Fruit fly (Drosophila melanogaster) whole organism, embryonic: Measurements from ENCODE around the gene a10.

Source experiments
- Ada2b ChIP-seq: fragments of 200-800 bp; sonication (Bioruptor generic); IDR thresholded peaks from 2 replicates; pipeline ENCODE4 v1.3.6; 2022; ENCODE audit warnings: missing biosample characterization, missing genetic modification characterization
- Bdp1 ChIP-seq: fragments of 200-800 bp; sonication (Bioruptor generic); optimal IDR thresholded peaks from 3 replicates; lab custom pipeline; 2016; ENCODE audit warnings: missing biosample characterization, missing genetic modification characterization
- BtbVII ChIP-seq: fragments of 200-800 bp; sonication (Bioruptor generic); optimal IDR thresholded peaks from 3 replicates; lab custom pipeline; 2017; ENCODE audit warnings: missing biosample characterization, mild to moderate bottlenecking, missing genetic modification characterization
- CG10543 ChIP-seq: fragments of 200-800 bp; sonication (Bioruptor generic); optimal IDR thresholded peaks from 3 replicates; lab custom pipeline; 2017; ENCODE audit warnings: missing biosample characterization, mild to moderate bottlenecking, missing genetic modification characterization, moderate library complexity
- CG10654 ChIP-seq: fragments of 200-800 bp; sonication (Bioruptor generic); optimal IDR thresholded peaks from 2 replicates; lab custom pipeline; 2016; ENCODE audit warnings: missing biosample characterization, missing genetic modification characterization
- CG11456 ChIP-seq: fragments of 200-800 bp; sonication (Bioruptor generic); IDR thresholded peaks from 3 replicates; pipeline ENCODE4 v1.3.6; 2022; ENCODE audit warnings: missing biosample characterization, missing genetic modification characterization
- CG13296 ChIP-seq: fragments of 200-800 bp; sonication (Bioruptor generic); optimal IDR thresholded peaks from 3 replicates; lab custom pipeline; 2018; ENCODE audit warnings: missing biosample characterization, mild to moderate bottlenecking, missing genetic modification characterization
- CG15479 ChIP-seq: fragments of 200-800 bp; sonication (Bioruptor generic); optimal IDR thresholded peaks from 3 replicates; lab custom pipeline; 2019; ENCODE audit warnings: missing biosample characterization, mild to moderate bottlenecking, missing genetic modification characterization, moderate library complexity
- CG17361 ChIP-seq: fragments of 200-800 bp; sonication (Bioruptor generic); IDR thresholded peaks from 3 replicates; pipeline ENCODE4 v1.3.6; 2022; ENCODE audit warnings: missing biosample characterization, missing genetic modification characterization
- CG2202 ChIP-seq: fragments of 200-800 bp; sonication (Bioruptor generic); optimal IDR thresholded peaks from 2 replicates; lab custom pipeline; 2018; ENCODE audit warnings: missing biosample characterization, mild to moderate bottlenecking, missing genetic modification characterization
- CG3847 ChIP-seq: fragments of 200-800 bp; sonication (Bioruptor generic); IDR thresholded peaks from 2 replicates; pipeline ENCODE4 v1.3.6; 2022; ENCODE audit warnings: missing biosample characterization, missing genetic modification characterization
- CG7372 ChIP-seq: fragments of 200-800 bp; sonication (Bioruptor generic); IDR thresholded peaks from 2 replicates; pipeline ENCODE4 v1.3.6; 2022; ENCODE audit warnings: missing biosample characterization, missing genetic modification characterization
- CG7928 ChIP-seq: fragments of 200-800 bp; sonication (Bioruptor generic); optimal IDR thresholded peaks from 2 replicates; lab custom pipeline; 2017; ENCODE audit warnings: missing biosample characterization, mild to moderate bottlenecking, missing genetic modification characterization
- CG7987 ChIP-seq: fragments of 200-800 bp; sonication (Bioruptor generic); optimal IDR thresholded peaks from 2 replicates; lab custom pipeline; 2018; ENCODE audit warnings: missing biosample characterization, mild to moderate bottlenecking, missing genetic modification characterization, moderate library complexity
- CG9932 ChIP-seq: fragments of 200-800 bp; sonication (Bioruptor generic); IDR thresholded peaks from 2 replicates; pipeline ENCODE4 v1.3.6; 2022; ENCODE audit warnings: missing biosample characterization, missing genetic modification characterization
- Chrac-16 ChIP-seq: fragments of 200-800 bp; sonication (Bioruptor generic); optimal IDR thresholded peaks from 3 replicates; lab custom pipeline; 2016; ENCODE audit warnings: missing biosample characterization, missing genetic modification characterization
- Dbx ChIP-seq: fragments of 200-800 bp; sonication (Bioruptor generic); IDR thresholded peaks from 3 replicates; pipeline ENCODE4 v1.3.6; 2022; ENCODE audit warnings: missing biosample characterization, missing genetic modification characterization
- Drgx ChIP-seq: fragments of 200-800 bp; sonication (Bioruptor generic); IDR thresholded peaks from 2 replicates; pipeline ENCODE4 v1.3.6; 2022; ENCODE audit warnings: missing biosample characterization, missing genetic modification characterization
- Hr78 ChIP-seq, 2 experiments: fragments of 200-800 bp in 1 of 2; fragments of >200 bp in 1 of 2; sonication (Bioruptor generic) in 1 of 2; optimal IDR thresholded peaks; 2 replicates each; lab custom pipeline; 2017 to 2019; ENCODE audit warnings: missing biosample characterization in 2 of 2, missing genetic modification characterization in 2 of 2, mild to moderate bottlenecking in 1 of 2, moderate library complexity in 1 of 2
- Med ChIP-seq: fragments of 200-800 bp; sonication (Bioruptor generic); peaks from one replicate; lab custom pipeline; 2016; ENCODE audit warnings: missing biosample characterization, missing genetic modification characterization, mild to moderate bottlenecking, inconsistent platforms, moderate library complexity
- Pdp1 ChIP-seq, 2 experiments: fragments of 200-800 bp; sonication (Bioruptor generic); optimal IDR thresholded peaks; 3 replicates each; lab custom pipeline; 2016; ENCODE audit warnings: missing biosample characterization in 2 of 2, missing genetic modification characterization in 2 of 2, mild to moderate bottlenecking in 1 of 2, moderate library complexity in 1 of 2
- Ptx1 ChIP-seq: fragments of 200-800 bp; sonication (Bioruptor generic); IDR thresholded peaks from 2 replicates; pipeline ENCODE4 v1.3.6; 2022; ENCODE audit warnings: missing biosample characterization, missing genetic modification characterization
- Rfx ChIP-seq: fragments of 200-800 bp; sonication (Bioruptor generic); IDR thresholded peaks from 2 replicates; pipeline ENCODE4 v1.3.6; 2022; ENCODE audit warnings: missing biosample characterization, missing genetic modification characterization
- Stat92E ChIP-seq, 3 experiments: fragments of >200 bp in 2 of 3; fragments of 200-800 bp in 1 of 3; sonication (Bioruptor generic) in 1 of 3; optimal IDR thresholded peaks; 2 replicates each; lab custom pipeline; 2017 to 2019; ENCODE audit warnings: missing biosample characterization in 3 of 3, missing genetic modification characterization in 3 of 3, mild to moderate bottlenecking in 1 of 3, moderate library complexity in 1 of 3
- al ChIP-seq: fragments of 200-800 bp; sonication (Bioruptor generic); IDR thresholded peaks from 2 replicates; pipeline ENCODE4 v1.3.6; 2022; ENCODE audit warnings: missing biosample characterization, missing genetic modification characterization
- cas ChIP-seq: fragments of 200-800 bp; sonication (Bioruptor generic); IDR thresholded peaks from 2 replicates; pipeline ENCODE4 v1.3.6; 2022; ENCODE audit warnings: missing biosample characterization, missing genetic modification characterization
- cwo ChIP-seq: fragments of 200-800 bp; sonication (Bioruptor generic); optimal IDR thresholded peaks from 3 replicates; lab custom pipeline; 2017; ENCODE audit warnings: missing biosample characterization, missing genetic modification characterization, mild to moderate bottlenecking, moderate library complexity, missing genetic modification reagents
- dysf ChIP-seq: fragments of 200-800 bp; sonication (Bioruptor generic); IDR thresholded peaks from 3 replicates; pipeline ENCODE4 v1.3.6; 2022; ENCODE audit warnings: missing biosample characterization, missing genetic modification characterization
- emc ChIP-seq: fragments of 200-800 bp; sonication (Bioruptor generic); optimal IDR thresholded peaks from 2 replicates; lab custom pipeline; 2016; ENCODE audit warnings: missing biosample characterization, missing genetic modification characterization
- gt ChIP-seq: fragments of 200-800 bp; sonication (Bioruptor generic); IDR thresholded peaks from 2 replicates; pipeline ENCODE4 v1.3.6; 2022; ENCODE audit warnings: missing biosample characterization, missing genetic modification characterization
- ken ChIP-seq: fragments of 200-800 bp; sonication (Bioruptor generic); IDR thresholded peaks from 3 replicates; pipeline ENCODE4 v1.3.6; 2022; ENCODE audit warnings: missing biosample characterization, missing genetic modification characterization
- knrl ChIP-seq: fragments of 200-800 bp; sonication (Bioruptor generic); IDR thresholded peaks from 3 replicates; pipeline ENCODE4 v1.3.6; 2022; ENCODE audit warnings: missing biosample characterization, missing genetic modification characterization; ENCODE audit not compliant: partially characterized antibody
- lab ChIP-seq: fragments of 200-800 bp; sonication (Bioruptor generic); optimal IDR thresholded peaks from 3 replicates; lab custom pipeline; 2017; ENCODE audit warnings: missing biosample characterization, missing genetic modification characterization, mild to moderate bottlenecking, moderate library complexity, missing genetic modification reagents
- lmd ChIP-seq: fragments of 200-800 bp; sonication (Bioruptor generic); IDR thresholded peaks from 2 replicates; pipeline ENCODE4 v1.3.6; 2022; ENCODE audit warnings: missing biosample characterization, missing genetic modification characterization
- mirr ChIP-seq: fragments of 200-800 bp; sonication (Bioruptor generic); optimal IDR thresholded peaks from 3 replicates; lab custom pipeline; 2018; ENCODE audit warnings: missing biosample characterization, mild to moderate bottlenecking, missing genetic modification characterization
- prd ChIP-seq, 3 experiments: fragments of >200 bp in 2 of 3; fragments of 200-800 bp in 1 of 3; sonication (Bioruptor generic) in 1 of 3; optimal IDR thresholded peaks in 2 of 3; IDR thresholded peaks in 1 of 3; 2 replicates in 2 of 3; 3 replicates in 1 of 3; pipeline versions ENCODE4 v1.3.6 to Lab custom; 2017 to 2022; ENCODE audit warnings: missing biosample characterization in 1 of 3, missing genetic modification characterization in 1 of 3
- row ChIP-seq: fragments of 200-800 bp; sonication (Bioruptor generic); IDR thresholded peaks from 3 replicates; pipeline ENCODE4 v1.3.6; 2022; ENCODE audit warnings: missing biosample characterization, missing genetic modification characterization
- salm ChIP-seq: fragments of 200-800 bp; sonication (Bioruptor generic); optimal IDR thresholded peaks from 2 replicates; lab custom pipeline; 2018; ENCODE audit warnings: missing biosample characterization, mild to moderate bottlenecking, missing genetic modification characterization
- schlank ChIP-seq: fragments of 200-800 bp; sonication (Bioruptor generic); optimal IDR thresholded peaks from 2 replicates; lab custom pipeline; 2018; ENCODE audit warnings: missing biosample characterization, mild to moderate bottlenecking, missing genetic modification characterization
- sens ChIP-seq: fragments of 200-800 bp; sonication (Bioruptor generic); peaks from one replicate; lab custom pipeline; 2016; ENCODE audit warnings: missing biosample characterization, missing genetic modification characterization
- so ChIP-seq: fragments of 200-800 bp; sonication (Bioruptor generic); IDR thresholded peaks from 3 replicates; pipeline ENCODE4 v1.3.6; 2022; ENCODE audit warnings: missing biosample characterization, missing genetic modification characterization
- sob ChIP-seq: fragments of 200-800 bp; sonication (Bioruptor generic); IDR thresholded peaks from 2 replicates; pipeline ENCODE4 v1.3.6; 2022; ENCODE audit warnings: missing biosample characterization, missing genetic modification characterization
- ssp ChIP-seq: fragments of 200-800 bp; sonication (Bioruptor generic); IDR thresholded peaks from 2 replicates; pipeline ENCODE4 v1.3.6; 2022; ENCODE audit warnings: missing biosample characterization, missing genetic modification characterization
- stc ChIP-seq: fragments of 200-800 bp; sonication (Bioruptor generic); IDR thresholded peaks from 2 replicates; pipeline ENCODE4 v1.3.6; 2022; ENCODE audit warnings: missing biosample characterization, missing genetic modification characterization
- sug ChIP-seq: fragments of 200-800 bp; optimal IDR thresholded peaks from 2 replicates; lab custom pipeline; 2019; ENCODE audit warnings: missing biosample characterization, mild to moderate bottlenecking, missing genetic modification characterization, moderate library complexity
- ttk ChIP-seq: fragments of 200-800 bp; sonication (Bioruptor generic); IDR thresholded peaks from 2 replicates; pipeline ENCODE4 v2.1.2; 2022; ENCODE audit warnings: missing biosample characterization, missing genetic modification characterization
- vvl ChIP-seq: fragments of 200-800 bp; sonication (Bioruptor generic); IDR thresholded peaks from 2 replicates; pipeline ENCODE4 v1.3.6; 2022; ENCODE audit warnings: missing biosample characterization, missing genetic modification characterization
- wor ChIP-seq: fragments of 200-800 bp; sonication (Bioruptor generic); IDR thresholded peaks from 2 replicates; pipeline ENCODE4 v1.3.6; 2022; ENCODE audit warnings: missing biosample characterization, missing genetic modification characterization
- z ChIP-seq: fragments of 200-800 bp; sonication (Bioruptor generic); IDR thresholded peaks from 3 replicates; pipeline ENCODE4 v1.3.6; 2022; ENCODE audit warnings: missing biosample characterization, missing genetic modification characterization

The a10 gene

dm6 chr3L:17006250-17006693 lies 17.3 kb downstream of the a10 start (continued):
- TF ChIP-seq Ptx1 (GFP tag; lab: Robert Waterston, UW) (0 out of 2 replicates have a peak, but pooled peaks have one; percentile 31), mirr (GFP tag; lab: Kevin White, UChicago) (peak; percentile 66), Dbx (GFP tag; lab: Robert Waterston, UW) (0 out of 3 replicates have a peak, but pooled peaks have one; percentile 46), row (GFP tag; lab: Robert Waterston, UW) (peak; percentile 60), CG2202 (no peak), gt (GFP tag; lab: Robert Waterston, UW) (no peak), CG13296 (GFP tag; lab: Kevin White, UChicago) (peak; percentile 34), stc (GFP tag; lab: Robert Waterston, UW) (0 out of 2 replicates have a peak, but pooled peaks have one; percentile 15), schlank (tag; lab: Kevin White, UChicago) (peak; percentile 13), ttk (GFP tag; lab: Robert Waterston, UW) (peak; percentile 24; the same call in 1 of the 2 replicates), CG7987 (peak; percentile 40), CG3847 (GFP tag; lab: Robert Waterston, UW) (0 out of 2 replicates have a peak, but pooled peaks have one; percentile 32), Bdp1 (GFP tag; lab: Kevin White, UChicago) (peak; percentile 4), CG10543 (GFP tag; lab: Kevin White, UChicago) (peak; percentile 30), Stat92E (GFP tag; optimal IDR thresholded peaks at IDR 0.05; lab: Kevin White, UChicago) (no peak), CG7372 (GFP tag; lab: Robert Waterston, UW) (no peak), salm (peak; percentile 6), emc (no peak), CG10654 (GFP tag; lab: Kevin White, UChicago) (no peak), lab (GFP tag; lab: Kevin White, UChicago) (peak; percentile 59), cwo (GFP tag; lab: Kevin White, UChicago) (peak; percentile 20), vvl (GFP tag; lab: Robert Waterston, UW) (0 out of 2 replicates have a peak, but pooled peaks have one; percentile 42), sob (GFP tag; lab: Robert Waterston, UW) (0 out of 2 replicates have a peak, but pooled peaks have one; percentile 43), CG15479 (GFP tag; lab: Kevin White, UChicago) (no peak), CG7928 (peak; percentile 14), cas (GFP tag; lab: Robert Waterston, UW) (0 out of 2 replicates have a peak, but pooled peaks have one; percentile 25), Chrac-16 (GFP tag; lab: Kevin White, UChicago) (no peak), BtbVII (GFP tag; lab: Kevin White, UChicago) (peak; percentile 12), Pdp1 (GFP tag; optimal IDR thresholded peaks at IDR 0.05; lab: Kevin White, UChicago) (peak in 1 of 2 experiments; percentile 8), Med (peak; percentile 79), Hr78 (GFP tag; optimal IDR thresholded peaks at IDR 0.05; lab: Kevin White, UChicago) (peak in 1 of 2 experiments; percentile 35), Ada2b (GFP tag; lab: Robert Waterston, UW) (peak; percentile 17; the same call in 1 of the 2 replicates), sens (GFP tag; lab: Kevin White, UChicago) (peak; percentile 75), dysf (GFP tag; lab: Robert Waterston, UW) (peak; percentile 46; the same call in 2 of the 3 replicates), Rfx (GFP tag; lab: Robert Waterston, UW) (peak; percentile 40), sug (tag; lab: Kevin White, UChicago) (peak; percentile 83), knrl (no peak), CG17361 (GFP tag; lab: Robert Waterston, UW) (0 out of 3 replicates have a peak, but pooled peaks have one; percentile 6), al (GFP tag; lab: Robert Waterston, UW) (no peak; the same call in 1 of the 2 replicates), wor (GFP tag; lab: Robert Waterston, UW) (peak; percentile 17; the same call in 1 of the 2 replicates), so (GFP tag; lab: Robert Waterston, UW) (0 out of 3 replicates have a peak, but pooled peaks have one; percentile 41), Drgx (GFP tag; lab: Robert Waterston, UW) (peak; percentile 31; the same call in 1 of the 2 replicates), z (0 out of 3 replicates have a peak, but pooled peaks have one; percentile 50), ssp (0 out of 2 replicates have a peak, but pooled peaks have one; percentile 11), lmd (GFP tag; lab: Robert Waterston, UW) (peak; percentile 30; the same call in 1 of the 2 replicates), CG9932 (GFP tag; lab: Robert Waterston, UW) (peak; percentile 50), CG11456 (GFP tag; lab: Robert Waterston, UW) (peak; percentile 28; the same call in 1 of the 3 replicates), ken (GFP tag; lab: Robert Waterston, UW) (0 out of 3 replicates have a peak, but pooled peaks have one; percentile 38), prd (optimal IDR thresholded peaks at IDR 0.05; lab: Kevin White, UChicago) (no peak), prd (GFP tag; IDR thresholded peaks at IDR 0.05; lab: Robert Waterston, UW) (0 out of 3 replicates have a peak, but pooled peaks have one; percentile 21)
